Fruit fly (Drosophila melanogaster): ENCODE results near the gene CG13928.

- TF ChIP-seq CG10669 (GFP tag; optimal IDR thresholded peaks at IDR 0.05) (no peak), Eip75B (GFP tag; optimal IDR thresholded peaks at IDR 0.05) (no peak), CG10631 (GFP tag; optimal IDR thresholded peaks at IDR 0.05) (no peak), fkh (GFP tag; optimal IDR thresholded peaks at IDR 0.05) (no peak), achi (GFP tag; optimal IDR thresholded peaks at IDR 0.05) (no peak), CG32006 (GFP tag; optimal IDR thresholded peaks at IDR 0.05) (no peak)
These were observed 8.7 kb upstream of the CG13928 start for dm6 chr3L:1636886-1637285.

All from whole organism, prepupa.